Worm (Caenorhabditis elegans): ENCODE data around the gene eif-3.G.

eif-3.G gene

DNA sequence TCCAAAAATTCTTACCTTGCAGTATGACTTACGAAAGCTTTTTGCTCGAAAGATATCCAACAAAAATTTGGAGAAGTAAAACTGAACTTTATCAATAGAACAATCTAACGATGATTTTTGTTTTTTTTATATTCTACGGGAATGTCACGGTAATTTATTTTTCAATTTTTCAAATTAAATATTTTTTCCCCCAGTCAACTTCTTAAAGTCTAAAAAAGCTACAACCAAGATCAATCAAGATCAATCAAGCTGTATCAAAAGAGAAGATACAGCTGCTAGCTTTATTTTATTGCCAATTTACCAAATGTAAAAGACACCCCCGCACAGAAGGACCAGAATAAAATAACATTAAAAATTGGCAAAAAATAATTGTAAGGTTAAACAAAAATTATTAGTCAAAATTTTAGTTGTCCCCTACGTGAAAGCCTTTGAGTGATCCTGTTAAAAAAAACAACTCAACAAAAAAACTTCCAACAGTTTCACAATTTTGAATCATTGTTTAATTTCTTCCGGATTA, 32.8 kb downstream of the eif-3.G start, which contains the start of the genes M05D6.1 and M05D6.3:
M05D6.1 (minus strand) TSS at position 101 of the 517 bp plus-strand sequence.
M05D6.3 (plus strand) TSS at position 467 of the 517 bp plus-strand sequence.
- TF ChIP-seq W03F9.2 (tag; optimal IDR thresholded peaks at IDR 0.05) (no peak), him-1 (tag; optimal IDR thresholded peaks at IDR 0.05) (no peak), dao-5 (tag; optimal IDR thresholded peaks at IDR 0.05) (no peak)

DNA sequence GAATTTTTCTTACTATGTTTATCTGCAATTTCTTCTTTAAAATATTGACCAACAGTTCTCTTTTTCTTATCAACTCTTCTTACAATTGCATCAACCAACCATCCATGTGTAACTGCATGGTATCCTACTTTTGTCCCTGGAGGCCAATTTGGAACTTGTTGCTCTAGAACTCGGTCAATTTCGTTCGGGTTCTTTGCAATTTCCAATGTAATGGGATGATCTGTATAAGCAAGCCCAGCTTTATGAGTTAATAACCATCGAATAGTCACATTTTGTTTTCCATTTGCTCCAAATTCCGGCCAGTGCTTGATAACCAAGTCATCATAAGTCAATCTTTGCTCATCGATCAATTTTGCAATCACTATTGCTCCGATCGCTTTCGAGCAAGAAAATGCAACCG, 36.8 kb downstream of the eif-3.G start:
- no peak for TF ChIP-seq W03F9.2 (tag; optimal IDR thresholded peaks at IDR 0.05)
- TF ChIP-seq dao-5 (tag; optimal IDR thresholded peaks at IDR 0.05), result no peak
- TF ChIP-seq him-1 (tag; optimal IDR thresholded peaks at IDR 0.05), result no peak

DNA sequence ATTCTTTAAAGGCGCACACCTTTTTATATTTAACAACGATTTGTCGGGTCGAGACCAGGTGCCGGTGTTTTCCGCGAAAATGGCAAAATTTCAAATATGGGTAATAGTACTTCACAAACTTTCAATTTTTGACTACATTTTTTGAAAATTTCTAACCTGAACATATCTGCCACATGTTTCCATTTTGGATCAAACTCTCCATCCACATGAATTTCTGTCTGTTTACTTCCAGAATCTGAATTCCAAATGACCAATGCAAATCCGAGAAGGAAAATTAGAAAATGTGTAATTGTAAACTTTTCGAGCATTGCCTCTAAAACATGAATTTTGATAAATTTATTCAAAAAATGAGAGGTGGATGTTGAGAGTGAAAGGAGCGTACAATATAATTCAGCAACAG, 37.6 kb downstream of the eif-3.G start, which contains the start of gene lact-4:
lact-4 (minus strand) TSS at position 313 of the 400 bp plus-strand sequence.
- TF ChIP-seq him-1 (tag; optimal IDR thresholded peaks at IDR 0.05) (no peak), W03F9.2 (tag; optimal IDR thresholded peaks at IDR 0.05) (no peak), dao-5 (tag; optimal IDR thresholded peaks at IDR 0.05) (no peak)

DNA sequence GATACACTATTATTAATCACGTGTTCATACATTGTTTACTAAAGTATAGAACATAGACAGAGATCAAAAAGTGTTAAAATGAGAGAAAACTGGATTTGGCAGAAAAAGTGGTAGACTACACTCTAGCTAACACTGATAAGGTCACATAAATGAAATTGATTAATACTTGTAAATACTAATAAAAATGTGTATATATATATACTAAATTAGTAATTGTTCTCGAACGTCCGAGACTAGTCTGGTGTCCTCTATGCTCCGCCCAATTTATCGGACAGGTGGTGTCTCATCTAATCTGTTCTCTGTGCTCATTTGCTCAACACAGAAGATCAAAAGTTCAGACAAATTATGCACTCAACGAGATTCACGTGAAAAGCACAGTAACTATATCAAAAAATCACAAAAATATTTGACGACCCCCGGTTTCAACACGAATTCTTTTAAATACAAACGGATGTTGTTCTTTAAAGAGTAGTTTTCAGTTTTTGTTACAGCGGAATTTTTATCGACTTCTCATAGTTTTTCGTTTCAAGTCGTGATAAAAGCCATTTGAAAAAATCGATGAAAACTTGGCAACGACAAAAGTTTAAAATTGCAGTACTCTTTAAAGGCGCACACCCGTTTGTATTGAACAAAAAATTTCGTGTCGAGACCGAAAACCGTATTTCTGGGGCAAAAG, 38.6 kb downstream of the eif-3.G start:
- TF ChIP-seq him-1 (tag; optimal IDR thresholded peaks at IDR 0.05), result no peak
- TF ChIP-seq dao-5 (tag; optimal IDR thresholded peaks at IDR 0.05), result no peak
- TF ChIP-seq W03F9.2 (tag; optimal IDR thresholded peaks at IDR 0.05), result peak; percentile 13

DNA sequence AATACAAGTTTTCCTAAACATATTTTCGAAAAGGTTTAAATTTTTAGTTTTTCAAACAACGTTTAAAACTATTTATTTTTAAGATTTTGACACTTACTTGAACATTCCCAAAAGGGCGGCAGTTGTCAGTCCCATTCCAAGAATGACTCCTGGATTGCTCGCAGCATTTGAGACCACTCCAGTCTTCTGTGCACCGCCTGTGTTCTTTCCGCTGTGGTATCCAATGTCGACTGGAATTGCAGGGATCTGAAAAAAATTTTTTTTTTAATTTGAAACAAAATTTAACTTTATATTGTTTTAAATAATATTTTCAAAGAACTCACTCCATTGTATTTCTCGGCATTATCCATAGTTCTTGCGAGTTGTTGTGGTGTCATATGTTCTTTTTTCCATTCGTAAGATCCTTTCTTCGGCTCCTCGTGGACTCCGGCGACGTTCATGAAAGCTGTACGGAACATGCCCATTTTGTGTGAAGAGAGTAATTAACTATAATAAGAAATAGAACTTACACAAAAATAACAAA, 39.2 kb downstream of the eif-3.G start, which contains the start of gene M05D6.5:
M05D6.5 (minus strand) TSS at position 473 of the 523 bp plus-strand sequence.
- TF ChIP-seq W03F9.2 (tag; optimal IDR thresholded peaks at IDR 0.05) (no peak), him-1 (tag; optimal IDR thresholded peaks at IDR 0.05) (no peak), dao-5 (tag; optimal IDR thresholded peaks at IDR 0.05) (no peak)

DNA sequence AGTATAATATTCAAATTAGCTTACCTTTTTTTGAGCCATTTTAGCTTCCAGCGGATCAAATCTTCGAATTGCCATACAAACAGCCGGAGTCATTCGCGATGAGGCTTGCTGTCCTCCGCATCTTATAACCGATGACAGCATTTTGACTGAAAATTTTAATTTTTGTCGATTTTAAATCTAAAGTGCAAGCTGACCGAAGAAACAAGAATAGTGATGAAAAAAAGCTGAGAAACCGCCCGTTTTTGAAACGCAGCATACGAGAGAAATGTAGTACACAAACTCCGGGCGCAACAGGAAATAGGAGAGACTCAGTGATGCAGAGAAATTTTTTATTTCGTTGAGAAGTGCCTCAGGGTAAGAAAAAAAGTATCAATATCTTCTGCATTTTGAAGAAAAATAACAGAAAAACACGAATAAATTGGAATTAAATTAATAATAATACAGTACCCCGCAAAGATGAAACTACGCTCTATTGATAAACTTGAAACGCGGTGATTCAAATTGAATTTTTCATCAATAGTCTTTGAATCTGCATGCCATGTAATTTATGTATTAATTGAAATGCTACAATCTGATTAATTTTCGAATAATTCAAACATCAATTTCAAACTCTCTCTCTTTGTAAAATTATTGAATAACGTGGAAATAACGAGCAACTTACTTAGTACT, 40.7 kb downstream of the eif-3.G start:
- no peak for TF ChIP-seq dao-5 (tag; optimal IDR thresholded peaks at IDR 0.05)
- no peak for TF ChIP-seq W03F9.2 (tag; optimal IDR thresholded peaks at IDR 0.05)
- no peak for TF ChIP-seq him-1 (tag; optimal IDR thresholded peaks at IDR 0.05)

DNA sequence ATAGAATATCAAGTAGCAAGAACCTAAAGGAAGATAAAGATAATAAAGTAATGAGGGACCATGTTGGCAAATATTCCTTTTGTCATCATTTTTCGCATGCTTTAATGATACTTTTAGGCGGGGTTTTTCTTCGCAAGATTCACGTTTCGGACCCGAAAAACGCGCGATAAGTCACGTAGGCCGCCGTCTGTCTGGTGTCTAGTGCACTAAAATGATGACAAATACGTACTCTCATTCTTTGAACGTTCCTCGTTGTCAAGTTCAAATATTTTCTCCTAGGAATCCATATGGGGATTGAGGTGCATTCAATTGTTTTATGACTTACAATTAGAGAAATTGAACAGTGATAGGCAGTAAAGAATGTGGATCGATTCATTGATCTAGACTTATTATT, 41.2 kb downstream of the eif-3.G start, which contains the start of gene taap-1:
taap-1 (minus strand) TSS at position 79 of the 394 bp plus-strand sequence.
- TF ChIP-seq him-1 (tag; optimal IDR thresholded peaks at IDR 0.05) (no peak), W03F9.2 (tag; optimal IDR thresholded peaks at IDR 0.05) (no peak), dao-5 (tag; optimal IDR thresholded peaks at IDR 0.05) (no peak)

DNA sequence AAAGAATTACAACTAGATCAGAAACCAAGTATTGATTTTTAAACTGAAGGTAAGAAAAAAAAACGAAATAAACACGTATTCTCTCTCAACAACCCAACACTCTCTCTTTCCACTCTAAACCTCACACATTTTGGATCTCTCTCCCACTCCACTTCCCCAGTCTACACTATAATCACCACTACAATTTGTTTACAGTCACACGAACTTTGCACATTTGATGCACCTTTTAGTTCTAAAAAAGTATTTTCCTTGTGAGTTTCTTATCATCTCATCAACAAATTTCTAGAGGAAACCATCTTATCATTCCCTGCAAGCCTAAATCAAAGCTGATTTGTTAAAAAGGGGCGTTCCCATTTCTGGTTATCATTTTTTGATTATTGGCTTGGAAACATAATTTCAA, 42.0 kb downstream of the eif-3.G start:
- no peak for TF ChIP-seq him-1 (tag; optimal IDR thresholded peaks at IDR 0.05)
- TF ChIP-seq W03F9.2 (tag; optimal IDR thresholded peaks at IDR 0.05), result no peak
- TF ChIP-seq dao-5 (tag; optimal IDR thresholded peaks at IDR 0.05), result no peak

DNA sequence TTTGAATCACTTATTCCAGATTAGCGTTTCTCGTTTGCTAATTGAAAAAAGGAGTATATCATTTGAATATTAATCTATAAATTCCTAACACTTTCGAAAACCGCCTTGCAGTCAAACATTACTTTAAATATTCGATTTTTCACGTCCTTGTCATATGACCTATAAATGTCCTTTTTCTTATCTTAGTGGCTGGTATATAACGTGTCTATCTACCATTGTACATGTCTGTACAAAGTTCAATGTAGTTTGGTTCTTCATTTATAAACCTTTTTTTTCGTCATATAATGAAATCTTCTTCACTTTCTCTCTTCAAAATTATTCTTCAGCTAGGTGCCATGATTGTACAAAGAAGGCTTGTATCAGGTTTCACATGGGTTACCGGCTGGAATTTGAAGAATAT, 43.0 kb downstream of the eif-3.G start, which contains the start of gene gbh-2:
gbh-2 (plus strand) TSS at position 277 of the 400 bp plus-strand sequence.
- TF ChIP-seq dao-5 (tag; optimal IDR thresholded peaks at IDR 0.05), result no peak
- no peak for TF ChIP-seq him-1 (tag; optimal IDR thresholded peaks at IDR 0.05)
- no peak for TF ChIP-seq W03F9.2 (tag; optimal IDR thresholded peaks at IDR 0.05)

DNA sequence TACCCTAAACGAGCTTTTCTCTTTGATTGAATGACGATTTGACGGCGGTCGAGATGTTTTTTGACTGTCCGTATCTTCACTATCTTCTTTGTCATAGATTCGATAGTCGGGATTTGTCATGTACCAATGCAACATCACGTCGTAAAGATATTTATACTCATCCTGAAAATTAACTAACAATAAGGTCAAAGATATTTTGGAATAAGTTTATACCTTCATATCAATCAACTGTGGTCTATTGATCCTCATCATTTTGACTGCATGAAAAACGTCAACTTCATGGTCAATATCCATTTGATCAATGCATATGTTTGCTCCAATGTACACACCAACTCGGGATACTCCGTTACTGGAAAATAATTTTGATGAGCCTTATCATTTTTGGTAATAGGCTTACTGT, 45.6 kb downstream of the eif-3.G start:
- no peak for TF ChIP-seq dao-5 (tag; optimal IDR thresholded peaks at IDR 0.05)
- no peak for TF ChIP-seq him-1 (tag; optimal IDR thresholded peaks at IDR 0.05)
- no peak for TF ChIP-seq W03F9.2 (tag; optimal IDR thresholded peaks at IDR 0.05)
